Fruit fly (Drosophila melanogaster): ENCODE measurements around the gene CG13361.
A peak's percentile ranks its signal among the peaks of the same experiment; 100 is the strongest.

The CG13361 gene

dm6 chrX:758892-759621, 5.6 kb upstream of the CG13361 start, which contains the start of gene CG5273:
Gene CG5273 (plus strand): TSS chrX:759594.
- TF ChIP-seq Sox14 (GFP tag; optimal IDR thresholded peaks at IDR 0.05) (peak; percentile 22), topi (GFP tag; optimal IDR thresholded peaks at IDR 0.05) (peak; percentile 34), Eip75B (GFP tag; optimal IDR thresholded peaks at IDR 0.05) (peak; percentile 1), CG6808 (GFP tag; optimal IDR thresholded peaks at IDR 0.05) (peak; percentile 8), CG8119 (GFP tag; IDR thresholded peaks at IDR 0.05) (no peak), spab (GFP tag; optimal IDR thresholded peaks at IDR 0.05) (no peak), CG6854 (GFP tag; optimal IDR thresholded peaks at IDR 0.05) (no peak), salr (GFP tag; optimal IDR thresholded peaks at IDR 0.05) (no peak), cyc (GFP tag; optimal IDR thresholded peaks at IDR 0.05) (no peak), achi (GFP tag; optimal IDR thresholded peaks at IDR 0.05) (peak; percentile 73), Eip78C (GFP tag) (peak; percentile 75), Sox102F (GFP tag; optimal IDR thresholded peaks at IDR 0.05) (peak; percentile 28), CG1621 (tag; optimal IDR thresholded peaks at IDR 0.05) (peak; percentile 36), CG8319 (GFP tag; optimal IDR thresholded peaks at IDR 0.05) (no peak), net (GFP tag; optimal IDR thresholded peaks at IDR 0.05) (no peak), Hr39 (GFP tag; optimal IDR thresholded peaks at IDR 0.05) (no peak), ss (GFP tag; optimal IDR thresholded peaks at IDR 0.05) (peak; percentile 8 to 34), CG6792 (GFP tag; optimal IDR thresholded peaks at IDR 0.05) (no peak), Smox (GFP tag; optimal IDR thresholded peaks at IDR 0.05) (peak; percentile 15), CG31627 (GFP tag; optimal IDR thresholded peaks at IDR 0.05) (no peak), eg (GFP tag; IDR thresholded peaks at IDR 0.05) (0 out of 3 replicates have a peak, but pooled peaks have one; percentile 6), CG3919 (GFP tag; optimal IDR thresholded peaks at IDR 0.05) (peak; percentile 12), CG11294 (GFP tag; IDR thresholded peaks at IDR 0.05) (no peak), esn (GFP tag; optimal IDR thresholded peaks at IDR 0.05) (peak; percentile 42), CG11902 (GFP tag; optimal IDR thresholded peaks at IDR 0.05) (no peak), lz (GFP tag; optimal IDR thresholded peaks at IDR 0.05) (peak; percentile 11), CG32006 (GFP tag; optimal IDR thresholded peaks at IDR 0.05) (no peak), CG10669 (GFP tag; optimal IDR thresholded peaks at IDR 0.05) (no peak), CG4318 (GFP tag; optimal IDR thresholded peaks at IDR 0.05) (no peak), svp (GFP tag) (peak; percentile 90), Ets96B (tag; optimal IDR thresholded peaks at IDR 0.05) (no peak), CG6276 (GFP tag; optimal IDR thresholded peaks at IDR 0.05) (no peak), vri (GFP tag; optimal IDR thresholded peaks at IDR 0.05) (peak; percentile 55), CG8632 (GFP tag; optimal IDR thresholded peaks at IDR 0.05) (no peak), fd85E (GFP tag; optimal IDR thresholded peaks at IDR 0.05) (no peak), Blimp-1 (GFP tag; optimal IDR thresholded peaks at IDR 0.05) (peak; percentile 93)

- TF ChIP-seq Hr39 (GFP tag; optimal IDR thresholded peaks at IDR 0.05) (no peak), esn (GFP tag; optimal IDR thresholded peaks at IDR 0.05) (no peak), Ets96B (tag; optimal IDR thresholded peaks at IDR 0.05) (no peak), Smox (GFP tag; optimal IDR thresholded peaks at IDR 0.05) (no peak), CG15336 (GFP tag; IDR thresholded peaks at IDR 0.05) (no peak), Eip93F (GFP tag; optimal IDR thresholded peaks at IDR 0.05) (peak; percentile 54), Sox14 (GFP tag; optimal IDR thresholded peaks at IDR 0.05) (no peak), CG8632 (GFP tag; optimal IDR thresholded peaks at IDR 0.05) (no peak), svp (GFP tag) (peak; percentile 43), Blimp-1 (GFP tag; optimal IDR thresholded peaks at IDR 0.05) (no peak), Sox15 (GFP tag; optimal IDR thresholded peaks at IDR 0.05) (no peak), ss (GFP tag; optimal IDR thresholded peaks at IDR 0.05) (no peak), topi (GFP tag; optimal IDR thresholded peaks at IDR 0.05) (no peak), net (GFP tag; optimal IDR thresholded peaks at IDR 0.05) (no peak), fd59A (GFP tag; optimal IDR thresholded peaks at IDR 0.05) (no peak), Eip75B (GFP tag; optimal IDR thresholded peaks at IDR 0.05) (no peak), dsx (GFP tag; optimal IDR thresholded peaks at IDR 0.05; ENCODE audit: poor library complexity, severe bottlenecking) (no peak), CG6792 (GFP tag; optimal IDR thresholded peaks at IDR 0.05) (no peak), CG7368 (GFP tag; optimal IDR thresholded peaks at IDR 0.05) (no peak), fkh (GFP tag; optimal IDR thresholded peaks at IDR 0.05) (peak; percentile 26), vri (GFP tag; optimal IDR thresholded peaks at IDR 0.05) (peak; percentile 64), spab (GFP tag; optimal IDR thresholded peaks at IDR 0.05) (no peak)
These were observed 3.4 kb upstream of the CG13361 start for dm6 chrX:756856-757255.
